Worm (Caenorhabditis elegans) whole organism, early embryonic: ENCODE measurements around the gene pak-1.

Experiments
- B0310.2 ChIP-seq: sonication (generic microtip); optimal IDR thresholded peaks from 2 replicates; lab custom pipeline; 2016; ENCODE audit warnings: mild to moderate bottlenecking, missing genetic modification characterization, missing compliant biosample characterization
- F13C5.2 ChIP-seq: sonication (generic microtip); optimal IDR thresholded peaks from 2 replicates; lab custom pipeline; 2017; ENCODE audit warnings: mild to moderate bottlenecking, missing genetic modification characterization, inconsistent platforms, missing compliant biosample characterization
- ama-1 ChIP-seq: fragments of 150-350 bp; optimal IDR thresholded peaks from 2 replicates; lab custom pipeline; 2014
- ceh-13 ChIP-seq: fragments of 200-800 bp; sonication (Bioruptor generic); optimal IDR thresholded peaks from 2 replicates; lab custom pipeline; 2018; ENCODE audit warnings: mild to moderate bottlenecking, missing genetic modification characterization, missing compliant biosample characterization
- ceh-36 ChIP-seq: sonication (generic microtip); optimal IDR thresholded peaks from 2 replicates; lab custom pipeline; 2016; ENCODE audit warnings: missing genetic modification characterization, inconsistent platforms, missing compliant biosample characterization
- flt-1 ChIP-seq: fragments of 200-800 bp; sonication (Bioruptor generic); IDR thresholded peaks from 2 replicates; pipeline ENCODE4 v1.3.6; 2022; ENCODE audit warnings: missing genetic modification characterization, missing compliant biosample characterization
- pes-1 ChIP-seq: fragments of 200-800 bp; sonication (Bioruptor generic); IDR thresholded peaks from 2 replicates; pipeline ENCODE4 v1.3.6; 2022; ENCODE audit warnings: missing genetic modification reagents, missing genetic modification characterization, missing compliant biosample characterization
- tbx-11 ChIP-seq: fragments of 200-800 bp; sonication (Bioruptor generic); IDR thresholded peaks from 2 replicates; pipeline ENCODE4 v1.3.6; 2022; ENCODE audit warnings: missing genetic modification characterization, missing compliant biosample characterization

DNA sequence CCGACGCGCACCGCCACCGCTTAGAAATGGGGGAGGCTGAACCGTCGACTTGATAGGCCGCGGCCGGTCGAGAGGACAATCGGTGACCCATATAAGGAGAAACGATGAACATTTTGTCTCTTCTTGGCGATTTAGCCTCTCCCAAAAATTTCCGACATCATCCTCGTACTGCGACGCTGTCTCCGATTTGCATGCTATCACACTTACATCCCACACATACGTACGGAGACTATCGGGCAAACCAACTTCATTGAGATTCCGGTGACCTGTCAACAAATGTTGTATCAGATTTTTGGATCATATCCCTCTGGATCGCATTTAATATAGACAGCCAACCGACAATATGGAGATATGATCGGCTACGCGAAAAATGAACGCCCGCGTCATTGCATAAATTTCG lies 18.2 kb upstream of the pak-1 start:
- TF ChIP-seq pes-1 (GFP tag; lab: Robert Waterston, UW) (no peak), ama-1 (lab: Kevin White, UChicago) (no peak), F13C5.2 (tag; lab: Kevin White, UChicago) (no peak), ceh-36 (tag; lab: Kevin White, UChicago) (no peak), tbx-11 (no peak), flt-1 (GFP tag; lab: Robert Waterston, UW) (no peak), B0310.2 (no peak), ceh-13 (no peak)
